Worm (Caenorhabditis elegans) whole organism, L4/young adult: ENCODE measurements around the gene F56B3.9.

Experiments
- W03F9.2 ChIP-seq: fragments of 150-350 bp; optimal IDR thresholded peaks from 2 replicates; lab custom pipeline; 2014; ENCODE audit warnings: missing biosample characterization, missing genetic modification characterization
- him-1 ChIP-seq: sonication (generic microtip); optimal IDR thresholded peaks from 2 replicates; lab custom pipeline; 2016; ENCODE audit warnings: missing genotype, missing genetic modification reagents, missing genetic modification characterization, missing compliant biosample characterization

ce11 chrIV:800518-800917 is 29.4 kb downstream of the F56B3.9 start, which contains the start of gene mrpl-46:
- TF ChIP-seq W03F9.2 (tag; lab: Kevin White, UChicago) = no peak
- TF ChIP-seq him-1 = no peak
